Worm (Caenorhabditis elegans) whole organism, L2 larva: ENCODE measurements around the gene srh-245.

Experiments used
- C34F6.9 ChIP-seq: fragments of 150-350 bp; optimal IDR thresholded peaks from 2 replicates; lab custom pipeline; 2014; ENCODE audit warnings: missing biosample characterization, missing genetic modification characterization
- F13H6.1 ChIP-seq: sonication (generic microtip); optimal IDR thresholded peaks from 2 replicates; lab custom pipeline; 2016; ENCODE audit warnings: missing genetic modification characterization, missing compliant biosample characterization
- R02D3.7 ChIP-seq: fragments of 150-350 bp; optimal IDR thresholded peaks from 2 replicates; lab custom pipeline; 2014; ENCODE audit warnings: missing biosample characterization, missing genetic modification characterization
- Y55F3AM.14 ChIP-seq: fragments of 200-800 bp; sonication (Bioruptor generic); optimal IDR thresholded peaks from 2 replicates; lab custom pipeline; 2018; ENCODE audit warnings: mild to moderate bottlenecking, missing genetic modification characterization, missing compliant biosample characterization
- alr-1 ChIP-seq: fragments of 150-350 bp; optimal IDR thresholded peaks from 2 replicates; lab custom pipeline; 2014; ENCODE audit warnings: missing biosample characterization, missing genetic modification characterization
- aly-2 ChIP-seq: fragments of 150-350 bp; optimal IDR thresholded peaks from 2 replicates; lab custom pipeline; 2014; ENCODE audit warnings: missing biosample characterization, missing genetic modification characterization
- ama-1 ChIP-seq: fragments of 150-350 bp; optimal IDR thresholded peaks from 2 replicates; lab custom pipeline; 2018; ENCODE audit warnings: inconsistent platforms
- blmp-1 ChIP-seq: sonication (generic microtip); optimal IDR thresholded peaks from 2 replicates; lab custom pipeline; 2017; ENCODE audit warnings: missing genetic modification characterization, mild to moderate bottlenecking, missing compliant biosample characterization, antibody characterized with exemption, moderate library complexity; ENCODE audit not compliant: insufficient read depth
- ceh-82 ChIP-seq: fragments of 150-350 bp; optimal IDR thresholded peaks from 2 replicates; lab custom pipeline; 2014; ENCODE audit warnings: missing biosample characterization, missing genetic modification characterization
- crh-2 ChIP-seq: sonication (generic microtip); optimal IDR thresholded peaks from 2 replicates; lab custom pipeline; 2017; ENCODE audit warnings: missing biosample characterization, missing genetic modification characterization
- egl-27 ChIP-seq: sonication (generic microtip); optimal IDR thresholded peaks from 3 replicates; lab custom pipeline; 2017; ENCODE audit warnings: missing biosample characterization, missing genetic modification reagents, missing genetic modification characterization
- elt-1 ChIP-seq: fragments of 150-350 bp; optimal IDR thresholded peaks from 2 replicates; lab custom pipeline; 2014; ENCODE audit warnings: missing biosample characterization, missing genetic modification characterization
- elt-3 ChIP-seq: sonication (generic microtip); optimal IDR thresholded peaks from 2 replicates; lab custom pipeline; 2017; ENCODE audit warnings: missing biosample characterization, missing genetic modification characterization
- fos-1 ChIP-seq: fragments of 150-350 bp; optimal IDR thresholded peaks from 2 replicates; lab custom pipeline; 2014; ENCODE audit warnings: missing biosample characterization, missing genetic modification characterization
- gmeb-1 ChIP-seq: fragments of 150-350 bp; optimal IDR thresholded peaks from 2 replicates; lab custom pipeline; 2014; ENCODE audit warnings: missing biosample characterization, missing genetic modification characterization
- lin-13 ChIP-seq: fragments of 150-350 bp; optimal IDR thresholded peaks from 2 replicates; lab custom pipeline; 2014; ENCODE audit warnings: missing biosample characterization, missing genetic modification reagents, missing genetic modification characterization
- lin-39 ChIP-seq: fragments of 150-350 bp; optimal IDR thresholded peaks from 2 replicates; lab custom pipeline; 2014; ENCODE audit warnings: missing biosample characterization, missing genetic modification reagents, missing genetic modification characterization
- lsy-2 ChIP-seq, 2 experiments: fragments of 150-350 bp in 1 of 2; sonication (generic microtip) in 1 of 2; optimal IDR thresholded peaks; 2 replicates each; lab custom pipeline; 2014 to 2017; ENCODE audit warnings: missing biosample characterization in 2 of 2, missing genetic modification characterization in 2 of 2
- mab-5 ChIP-seq: fragments of 150-350 bp; optimal IDR thresholded peaks from 2 replicates; lab custom pipeline; 2014; ENCODE audit warnings: missing biosample characterization, missing genetic modification characterization
- mbf-1 ChIP-seq: sonication (generic microtip); optimal IDR thresholded peaks from 2 replicates; lab custom pipeline; 2017; ENCODE audit warnings: missing biosample characterization, missing genetic modification characterization
- nhr-10 ChIP-seq: sonication (generic microtip); optimal IDR thresholded peaks from 2 replicates; lab custom pipeline; 2017; ENCODE audit warnings: missing biosample characterization, missing genetic modification characterization
- nhr-11 ChIP-seq: fragments of 150-350 bp; optimal IDR thresholded peaks from 2 replicates; lab custom pipeline; 2014; ENCODE audit warnings: missing biosample characterization, missing genetic modification characterization
- nhr-129 ChIP-seq: fragments of 150-350 bp; optimal IDR thresholded peaks from 2 replicates; lab custom pipeline; 2014; ENCODE audit warnings: missing biosample characterization, missing genetic modification characterization
- nhr-23 ChIP-seq: fragments of 150-350 bp; optimal IDR thresholded peaks from 2 replicates; lab custom pipeline; 2014; ENCODE audit warnings: missing biosample characterization, missing genetic modification reagents, missing genetic modification characterization
- nhr-237 ChIP-seq: fragments of 150-350 bp; optimal IDR thresholded peaks from 2 replicates; lab custom pipeline; 2014; ENCODE audit warnings: missing biosample characterization, missing genetic modification characterization
- nhr-25 ChIP-seq: fragments of 150-350 bp; sonication (generic microtip); optimal IDR thresholded peaks from 3 replicates; lab custom pipeline; 2014; ENCODE audit warnings: missing biosample characterization, missing genetic modification characterization
- nhr-6 ChIP-seq: fragments of 150-350 bp; optimal IDR thresholded peaks from 2 replicates; lab custom pipeline; 2014; ENCODE audit warnings: missing biosample characterization, missing genetic modification characterization
- peb-1 ChIP-seq: fragments of 150-350 bp; optimal IDR thresholded peaks from 2 replicates; lab custom pipeline; 2014; ENCODE audit warnings: missing biosample characterization, missing genetic modification characterization
- sem-4 ChIP-seq: fragments of 150-350 bp; optimal IDR thresholded peaks from 2 replicates; lab custom pipeline; 2014; ENCODE audit warnings: missing biosample characterization, missing genetic modification reagents, missing genetic modification characterization
- skn-1 ChIP-seq: sonication (generic microtip); optimal IDR thresholded peaks from 2 replicates; lab custom pipeline; 2017; ENCODE audit warnings: missing biosample characterization, missing genetic modification characterization
- sma-3 ChIP-seq: sonication (generic microtip); optimal IDR thresholded peaks from 2 replicates; lab custom pipeline; 2016; ENCODE audit warnings: missing genetic modification reagents, missing genetic modification characterization, missing compliant biosample characterization
- sma-9 ChIP-seq, 2 experiments: fragments of 150-350 bp in 1 of 2; sonication (generic microtip) in 1 of 2; optimal IDR thresholded peaks; 2 replicates each; lab custom pipeline; 2014 to 2016; ENCODE audit warnings: missing genetic modification characterization in 2 of 2, mild to moderate bottlenecking in 1 of 2, missing biosample characterization in 1 of 2, missing compliant biosample characterization in 1 of 2, missing genetic modification reagents in 1 of 2, moderate library complexity in 1 of 2
- snpc-4 ChIP-seq: fragments of 150-350 bp; optimal IDR thresholded peaks from 2 replicates; lab custom pipeline; 2014; ENCODE audit warnings: missing biosample characterization, missing genetic modification characterization
- unc-55 ChIP-seq: fragments of 150-350 bp; sonication (generic microtip); optimal IDR thresholded peaks from 3 replicates; lab custom pipeline; 2014; ENCODE audit warnings: missing biosample characterization, missing genetic modification reagents, missing genetic modification characterization
- unc-62 ChIP-seq: fragments of 150-350 bp; optimal IDR thresholded peaks from 2 replicates; lab custom pipeline; 2014; ENCODE audit warnings: missing biosample characterization, missing genetic modification reagents, missing genetic modification characterization
- zag-1 ChIP-seq: fragments of 150-350 bp; optimal IDR thresholded peaks from 2 replicates; lab custom pipeline; 2014; ENCODE audit warnings: missing biosample characterization, missing genetic modification characterization
- ztf-1 ChIP-seq: fragments of 200-800 bp; sonication (Bioruptor generic); conservative IDR thresholded peaks from 2 replicates; pipeline ENCODE4 v1.3.6; 2022; ENCODE audit warnings: missing genetic modification characterization, missing compliant biosample characterization
- ztf-11 ChIP-seq: sonication (generic microtip); optimal IDR thresholded peaks from 2 replicates; lab custom pipeline; 2017; ENCODE audit warnings: missing biosample characterization, missing genetic modification characterization
- ztf-4 ChIP-seq: fragments of 150-350 bp; optimal IDR thresholded peaks from 2 replicates; lab custom pipeline; 2014; ENCODE audit warnings: missing biosample characterization, missing genetic modification characterization

The srh-245 gene

DNA sequence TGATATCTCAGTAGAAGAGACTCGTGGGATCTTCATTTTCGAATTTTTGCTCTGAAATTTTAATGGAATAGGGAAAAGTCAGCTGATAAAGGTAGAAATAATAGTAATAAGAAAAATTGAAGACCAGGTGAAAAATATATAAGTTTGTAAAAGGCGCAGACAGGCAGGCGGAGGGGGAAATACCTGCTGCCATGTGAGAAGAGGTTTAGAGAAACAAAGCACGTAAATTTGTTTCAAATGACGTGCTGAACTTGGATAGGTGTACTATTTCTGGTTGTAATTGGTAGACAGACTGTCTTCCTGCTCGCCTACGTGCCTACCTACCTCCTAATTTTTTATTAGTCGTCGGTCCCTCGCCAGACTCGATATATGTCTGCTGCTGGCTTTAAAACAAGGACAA lies 11.7 kb upstream of the srh-245 start, which contains the start of gene nhr-180:
Gene nhr-180 (minus strand): TSS at position 52 of the 400 bp plus-strand sequence.
- no peak for TF ChIP-seq Y55F3AM.14 (GFP tag; lab: Kevin White, UChicago)
- TF ChIP-seq sma-9 (GFP tag; optimal IDR thresholded peaks at IDR 0.05; lab: Kevin White, UChicago), result peak; percentile 76
- TF ChIP-seq sma-9 (tag; optimal IDR thresholded peaks at IDR 0.05; lab: Kevin White, UChicago), result no peak
- TF ChIP-seq unc-62 (GFP tag; lab: Kevin White, UChicago), result no peak

DNA sequence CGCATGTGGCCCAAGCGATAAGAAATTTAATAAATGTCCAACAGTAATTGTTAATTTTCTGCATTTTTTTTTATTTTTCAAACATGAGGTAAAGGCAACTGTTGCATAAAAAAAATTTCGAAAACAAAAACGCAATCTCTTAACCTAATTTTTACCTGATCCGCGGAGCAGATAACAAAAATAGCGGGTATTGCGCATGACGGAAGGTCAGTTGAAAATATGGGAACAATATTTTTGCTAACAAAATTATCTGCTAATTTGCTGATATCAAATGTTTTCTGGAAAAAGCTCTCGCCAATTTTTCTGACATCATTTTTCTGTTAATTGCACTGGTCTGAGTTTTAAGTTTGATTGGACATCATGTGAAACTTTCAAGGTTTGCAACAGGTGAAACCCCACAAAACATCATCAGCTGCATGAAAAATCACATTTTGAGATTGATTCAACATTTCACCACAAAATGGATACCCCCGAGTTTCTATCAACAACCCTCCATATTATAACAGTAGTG lies 8.7 kb upstream of the srh-245 start, which contains the start of the genes F31F4.11 and srh-266:
Gene F31F4.11 (minus strand): TSS at position 101 of the 511 bp plus-strand sequence.
Gene srh-266 (plus strand): TSS at position 461 of the 511 bp plus-strand sequence.
- TF ChIP-seq nhr-25 (tag; lab: Kevin White, UChicago) (no peak), mab-5 (tag; lab: Kevin White, UChicago) (no peak), skn-1 (tag; lab: Kevin White, UChicago) (no peak), lsy-2 (tag; optimal IDR thresholded peaks at IDR 0.05; lab: Kevin White, UChicago) (no peak), ztf-11 (no peak), lin-13 (GFP tag; lab: Kevin White, UChicago) (no peak), ztf-1 (GFP tag; lab: Robert Waterston, UW) (no peak), crh-2 (tag; lab: Kevin White, UChicago) (no peak), unc-62 (GFP tag; lab: Kevin White, UChicago) (no peak), ztf-4 (no peak), mbf-1 (tag; lab: Kevin White, UChicago) (no peak), nhr-237 (no peak)
- TF ChIP-seq, all 48 proteins: peak for 0

DNA sequence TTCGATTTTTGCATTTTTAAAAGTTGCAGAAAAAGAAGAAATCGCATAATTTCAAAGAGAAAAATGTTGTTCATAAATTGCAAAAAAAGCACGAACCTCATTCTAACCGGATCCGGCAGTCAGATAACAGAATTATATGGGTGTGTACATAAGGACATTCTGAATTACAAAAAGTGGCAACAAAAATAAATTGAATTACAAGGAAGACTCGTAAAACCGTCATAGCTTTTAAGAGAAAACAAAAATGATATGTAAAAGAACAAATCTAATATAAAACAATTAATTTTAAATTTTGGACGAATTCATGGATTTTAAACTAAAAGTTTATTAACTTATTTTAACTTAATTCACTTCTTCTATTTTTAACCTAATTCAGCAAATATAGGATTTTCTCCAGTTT lies 4.5 kb upstream of the srh-245 start, which contains the start of gene F31F4.17:
Gene F31F4.17 (minus strand): TSS at position 101 of the 400 bp plus-strand sequence.
- TF ChIP-seq peb-1 (tag; lab: Kevin White, UChicago) (no peak), elt-3 (no peak), ztf-11 (no peak), nhr-11 (tag; lab: Kevin White, UChicago) (no peak), sma-3 (GFP tag; lab: Kevin White, UChicago) (no peak), crh-2 (tag; lab: Kevin White, UChicago) (no peak), aly-2 (no peak), ceh-82 (tag; lab: Kevin White, UChicago) (no peak), nhr-6 (no peak), zag-1 (tag; lab: Kevin White, UChicago) (no peak), egl-27 (no peak), F13H6.1 (tag; lab: Kevin White, UChicago) (no peak), ztf-4 (no peak), snpc-4 (tag; lab: Kevin White, UChicago) (no peak), ama-1 (no peak)

DNA sequence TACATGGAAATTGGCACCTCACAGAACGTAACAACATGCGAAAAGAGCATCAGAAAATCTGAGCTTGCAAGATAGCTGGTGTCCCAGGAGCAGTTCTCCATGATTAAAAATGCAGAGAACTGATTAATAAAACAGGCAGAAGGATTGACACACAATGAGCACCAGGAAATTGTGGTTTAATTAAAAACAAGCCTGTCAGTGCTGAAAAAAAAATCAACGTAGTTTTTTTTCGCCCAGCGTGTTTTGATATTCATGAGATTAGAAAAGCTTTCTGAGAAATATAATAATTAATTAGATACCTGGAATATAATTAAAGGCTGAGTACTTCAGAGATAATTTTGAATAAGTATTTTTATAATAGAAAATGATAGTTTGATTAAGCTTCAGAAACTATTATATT lies 2.0 kb upstream of the srh-245 start, which contains the start of gene srh-246:
Gene srh-246 (minus strand): TSS at position 101 of the 400 bp plus-strand sequence.
- TF ChIP-seq C34F6.9 (tag; lab: Kevin White, UChicago) (no peak), nhr-237 (no peak), Y55F3AM.14 (GFP tag; lab: Kevin White, UChicago) (no peak), sma-3 (GFP tag; lab: Kevin White, UChicago) (no peak), lsy-2 (tag; optimal IDR thresholded peaks at IDR 0.05; lab: Kevin White, UChicago) (no peak), unc-62 (GFP tag; lab: Kevin White, UChicago) (no peak), ztf-4 (no peak), skn-1 (tag; lab: Kevin White, UChicago) (no peak), aly-2 (no peak), nhr-6 (no peak), lin-39 (no peak), ztf-1 (GFP tag; lab: Robert Waterston, UW) (no peak), nhr-10 (no peak), sem-4 (tag; lab: Kevin White, UChicago) (no peak), peb-1 (tag; lab: Kevin White, UChicago) (no peak), elt-1 (no peak), nhr-25 (tag; lab: Kevin White, UChicago) (no peak), fos-1 (no peak), gmeb-1 (tag; lab: Kevin White, UChicago) (no peak)

DNA sequence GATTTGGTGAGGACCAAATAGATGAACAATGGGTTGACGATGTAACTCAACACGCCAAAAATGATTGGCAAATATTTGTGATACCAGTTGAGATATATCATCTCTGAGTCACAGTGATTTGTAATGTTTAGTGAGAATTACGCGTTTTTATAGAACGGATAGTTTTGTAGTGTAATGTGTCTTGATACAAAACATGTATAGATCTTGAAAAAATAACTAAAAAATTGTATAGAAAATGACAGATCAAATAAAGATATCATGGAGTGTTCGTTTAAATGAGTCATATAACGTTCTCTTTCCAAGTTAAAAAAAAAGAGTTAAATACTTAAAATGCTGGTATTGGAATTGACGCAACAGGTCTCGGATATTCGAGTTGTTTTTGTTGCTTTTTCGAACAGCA lies 1.3 kb downstream of the srh-245 start, which contains the start of gene srj-6:
Gene srj-6 (minus strand): TSS at position 101 of the 400 bp plus-strand sequence.
- TF ChIP-seq crh-2 (tag; lab: Kevin White, UChicago) (no peak), unc-55 (GFP tag; lab: Kevin White, UChicago) (no peak), blmp-1 (tag; lab: Kevin White, UChicago) (no peak), nhr-23 (tag; lab: Kevin White, UChicago) (no peak), alr-1 (tag; lab: Kevin White, UChicago) (no peak), aly-2 (no peak), nhr-6 (no peak), ztf-11 (no peak), lin-39 (no peak), ama-1 (no peak), R02D3.7 (tag; lab: Kevin White, UChicago) (no peak), nhr-10 (no peak), unc-62 (GFP tag; lab: Kevin White, UChicago) (no peak), sma-3 (GFP tag; lab: Kevin White, UChicago) (no peak), nhr-129 (tag; lab: Kevin White, UChicago) (no peak), sem-4 (tag; lab: Kevin White, UChicago) (no peak), egl-27 (no peak)
